Worm (Caenorhabditis elegans): Measurements from ENCODE around the gene F38B7.10.

F38B7.10 gene

DNA sequence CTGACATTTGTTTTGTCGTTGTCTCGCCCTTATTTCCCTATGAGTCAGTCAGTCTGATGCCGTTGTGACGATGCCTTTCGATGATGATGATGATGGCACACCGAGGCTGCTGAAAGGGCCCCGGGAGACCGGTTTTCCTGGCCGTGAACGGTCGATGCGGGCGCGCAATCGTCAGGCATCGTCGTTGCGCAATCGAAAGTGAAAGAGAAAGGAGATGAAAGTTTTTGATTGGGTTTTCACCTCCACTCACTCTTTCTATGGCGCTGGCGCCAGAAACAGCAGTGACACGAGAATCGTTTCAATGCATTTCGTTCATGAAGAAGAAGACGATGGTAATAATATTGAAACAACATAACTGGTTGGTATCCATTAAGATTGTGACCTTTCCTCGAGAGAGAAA, 12.4 kb upstream of the F38B7.10 start:
- TF ChIP-seq zfp-2 (tag; optimal IDR thresholded peaks at IDR 0.05) = no peak
- TF ChIP-seq aly-2 (tag; optimal IDR thresholded peaks at IDR 0.05) = no peak
- TF ChIP-seq T26A8.4 (GFP tag; IDR thresholded peaks at IDR 0.05) = 0 out of 2 replicates have a peak, but pooled peaks have one; percentile 33
- no peak for TF ChIP-seq snpc-1.2 (GFP tag; IDR thresholded peaks at IDR 0.05)
- no peak for TF ChIP-seq F26F4.8 (GFP tag; conservative IDR thresholded peaks at IDR 0.05)
- TF ChIP-seq lir-3 (tag; optimal IDR thresholded peaks at IDR 0.05) = no peak
- 0 out of 2 replicates have a peak, but pooled peaks have one; percentile 35 for TF ChIP-seq Y75B8A.6 (GFP tag; IDR thresholded peaks at IDR 0.05)
- peak; percentile 33 for TF ChIP-seq mes-2 (tag; optimal IDR thresholded peaks at IDR 0.05; ENCODE audit: poor library complexity, severe bottlenecking)
- TF ChIP-seq nhr-28 (tag; optimal IDR thresholded peaks at IDR 0.05) = peak; percentile 58
- TF ChIP-seq php-3 (GFP tag; IDR thresholded peaks at IDR 0.05) = no peak
- no peak for TF ChIP-seq mxl-2 (GFP tag; conservative IDR thresholded peaks at IDR 0.05)
- no peak for TF ChIP-seq pqm-1 (tag; optimal IDR thresholded peaks at IDR 0.05)
- no peak for TF ChIP-seq zip-11 (GFP tag; IDR thresholded peaks at IDR 0.05)
- TF ChIP-seq lin-13 (GFP tag; optimal IDR thresholded peaks at IDR 0.05) = no peak
- TF ChIP-seq nhr-76 (tag; optimal IDR thresholded peaks at IDR 0.05) = no peak
- TF ChIP-seq egl-43 (GFP tag; IDR thresholded peaks at IDR 0.05) = peak; percentile 72; the same call in 1 of the 2 replicates
- no peak for TF ChIP-seq ztf-11 (tag; optimal IDR thresholded peaks at IDR 0.05)
- TF ChIP-seq madf-9 (GFP tag; conservative IDR thresholded peaks at IDR 0.05) = no peak
- no peak for TF ChIP-seq ceh-62 (tag; optimal IDR thresholded peaks at IDR 0.05)
- no peak for TF ChIP-seq dmd-8 (GFP tag; IDR thresholded peaks at IDR 0.05)
- TF ChIP-seq dmd-9 (GFP tag; IDR thresholded peaks at IDR 0.05) = no peak
- TF ChIP-seq F44E2.7 (GFP tag; IDR thresholded peaks at IDR 0.05) = no peak
- peak; percentile 18 for TF ChIP-seq rbr-2 (tag; optimal IDR thresholded peaks at IDR 0.05)
- no peak for TF ChIP-seq lin-15B (tag; optimal IDR thresholded peaks at IDR 0.05)
- peak; percentile 70 for TF ChIP-seq set-16 (GFP tag; IDR thresholded peaks at IDR 0.05)
- no peak for TF ChIP-seq ceh-28 (tag; optimal IDR thresholded peaks at IDR 0.05)
- TF ChIP-seq unc-39 (tag; optimal IDR thresholded peaks at IDR 0.05) = no peak
- peak; percentile 36 for TF ChIP-seq hlh-30 (tag; optimal IDR thresholded peaks at IDR 0.05; ENCODE audit: insufficient read depth)
- TF ChIP-seq mdt-29 (GFP tag; IDR thresholded peaks at IDR 0.05) = peak; percentile 31; the same call in 1 of the 2 replicates
- TF ChIP-seq lin-29 (GFP tag; IDR thresholded peaks at IDR 0.05) = 0 out of 2 replicates have a peak, but pooled peaks have one; percentile 25
- TF ChIP-seq pha-4 (GFP tag; IDR thresholded peaks at IDR 0.05) = no peak
- TF ChIP-seq pha-4 (tag; optimal IDR thresholded peaks at IDR 0.05) = no peak
- TF ChIP-seq vab-7 (GFP tag; IDR thresholded peaks at IDR 0.05) = no peak
- no peak for TF ChIP-seq nhr-77 (tag; optimal IDR thresholded peaks at IDR 0.05)
- peak; percentile 64 for TF ChIP-seq ama-1 (optimal IDR thresholded peaks at IDR 0.05)
- peak; percentile 62 for TF ChIP-seq mxl-3 (GFP tag; optimal IDR thresholded peaks at IDR 0.05)
- TF ChIP-seq unc-62 (GFP tag; optimal IDR thresholded peaks at IDR 0.05 in 1 of 2) = peak in 1 of 2 experiments; percentile 62
- no peak for TF ChIP-seq unc-62 (tag; optimal IDR thresholded peaks at IDR 0.05)
- TF ChIP-seq lim-7 (GFP tag; IDR thresholded peaks at IDR 0.05) = peak; percentile 42; the same call in 1 of the 2 replicates
- TF ChIP-seq attf-4 (tag; optimal IDR thresholded peaks at IDR 0.05) = no peak
- TF ChIP-seq mep-1 (tag; optimal IDR thresholded peaks at IDR 0.05) = peak; percentile 25
- TF ChIP-seq dpl-1 (GFP tag; optimal IDR thresholded peaks at IDR 0.05) = no peak
- no peak for TF ChIP-seq T20F7.1 (GFP tag; optimal IDR thresholded peaks at IDR 0.05)
- TF ChIP-seq nhr-6 (tag; optimal IDR thresholded peaks at IDR 0.05) = no peak
- no peak for TF ChIP-seq skn-1 (tag; optimal IDR thresholded peaks at IDR 0.05)
- TF ChIP-seq hif-1 (tag; optimal IDR thresholded peaks at IDR 0.05) = no peak
- TF ChIP-seq Y48G9A.11 (GFP tag; IDR thresholded peaks at IDR 0.05) = no peak
- TF ChIP-seq Y5F2A.4 (GFP tag; optimal IDR thresholded peaks at IDR 0.05) = no peak
- no peak for TF ChIP-seq ZK546.5 (tag; optimal IDR thresholded peaks at IDR 0.05)
- TF ChIP-seq F49E8.2 (tag; optimal IDR thresholded peaks at IDR 0.05; ENCODE audit: borderline replicate concordance) = no peak
- no peak for TF ChIP-seq egl-27 (tag; optimal IDR thresholded peaks at IDR 0.05)
- TF ChIP-seq lin-1 (GFP tag; IDR thresholded peaks at IDR 0.05) = no peak
- TF ChIP-seq ZK337.2 (GFP tag; IDR thresholded peaks at IDR 0.05) = no peak
